Worm (Caenorhabditis elegans) whole organism, midembryonic: ENCODE results near the gene F44G3.7.

Experiments
- T22C8.4 ChIP-seq: fragments of 200-800 bp; sonication (Bioruptor generic); IDR thresholded peaks from 2 replicates; pipeline ENCODE4 v1.3.6; 2022; ENCODE audit warnings: missing genetic modification characterization, missing compliant biosample characterization
- cog-1 ChIP-seq: sonication (generic microtip); optimal IDR thresholded peaks from 2 replicates; lab custom pipeline; 2016; ENCODE audit warnings: missing genetic modification characterization, missing compliant biosample characterization
- flt-1 ChIP-seq: fragments of 200-800 bp; sonication (Bioruptor generic); IDR thresholded peaks from 2 replicates; pipeline ENCODE4 v1.3.6; 2022; ENCODE audit warnings: missing genetic modification characterization, missing compliant biosample characterization
- klf-2 ChIP-seq: fragments of 200-800 bp; sonication (Bioruptor generic); conservative IDR thresholded peaks from 2 replicates; pipeline ENCODE4 v1.3.6; 2022; ENCODE audit warnings: missing genetic modification reagents, missing genetic modification characterization, missing compliant biosample characterization
- med-1 ChIP-seq: sonication (generic microtip); optimal IDR thresholded peaks from 2 replicates; lab custom pipeline; 2017; ENCODE audit warnings: missing genetic modification characterization, mild to moderate bottlenecking, missing compliant biosample characterization, antibody characterized with exemption, missing genetic modification reagents; ENCODE audit not compliant: insufficient read depth
- ref-1 ChIP-seq: fragments of 200-800 bp; sonication (Bioruptor generic); conservative IDR thresholded peaks from 2 replicates; pipeline ENCODE4 v1.3.6; 2022; ENCODE audit warnings: missing genetic modification reagents, missing genetic modification characterization, missing compliant biosample characterization
- tab-1 ChIP-seq: fragments of 200-800 bp; sonication (Bioruptor generic); IDR thresholded peaks from 2 replicates; pipeline ENCODE4 v1.3.6; 2022; ENCODE audit warnings: missing genetic modification characterization, missing compliant biosample characterization
- ztf-23 ChIP-seq: fragments of 200-800 bp; sonication (Bioruptor generic); IDR thresholded peaks from 2 replicates; pipeline ENCODE4 v1.3.6; 2022; ENCODE audit warnings: missing genetic modification reagents, missing genetic modification characterization, missing compliant biosample characterization
- ztf-29 ChIP-seq: fragments of 200-800 bp; sonication (Bioruptor generic); IDR thresholded peaks from 2 replicates; pipeline ENCODE4 v1.3.6; 2022; ENCODE audit warnings: missing genetic modification reagents, missing genetic modification characterization, missing compliant biosample characterization

The F44G3.7 gene

DNA sequence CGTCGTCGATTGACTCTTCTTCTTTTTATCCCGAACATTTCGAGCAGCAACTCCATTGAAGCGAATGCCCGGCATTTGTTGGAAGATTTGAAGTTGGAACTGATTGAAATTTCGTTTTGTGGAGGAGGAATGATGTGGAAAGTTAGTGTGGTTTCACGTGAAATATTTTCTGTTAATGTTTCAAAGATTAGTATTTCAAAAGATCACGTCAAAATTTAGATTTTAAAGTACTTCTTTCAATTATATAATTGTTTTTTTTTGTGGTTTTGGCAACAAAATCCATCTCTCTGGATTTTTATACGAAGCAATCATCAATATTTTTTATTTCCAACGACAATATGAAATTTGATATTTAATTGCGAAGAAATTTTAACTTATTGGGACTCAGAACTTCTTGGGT lies at the start of gene F44G3.7:
Gene F44G3.7 (minus strand): TSS at position 101 of the 400 bp plus-strand sequence.
- TF ChIP-seq ref-1 (no peak), ztf-23 (no peak), med-1 (no peak), flt-1 (GFP tag; lab: Robert Waterston, UW) (no peak)

DNA sequence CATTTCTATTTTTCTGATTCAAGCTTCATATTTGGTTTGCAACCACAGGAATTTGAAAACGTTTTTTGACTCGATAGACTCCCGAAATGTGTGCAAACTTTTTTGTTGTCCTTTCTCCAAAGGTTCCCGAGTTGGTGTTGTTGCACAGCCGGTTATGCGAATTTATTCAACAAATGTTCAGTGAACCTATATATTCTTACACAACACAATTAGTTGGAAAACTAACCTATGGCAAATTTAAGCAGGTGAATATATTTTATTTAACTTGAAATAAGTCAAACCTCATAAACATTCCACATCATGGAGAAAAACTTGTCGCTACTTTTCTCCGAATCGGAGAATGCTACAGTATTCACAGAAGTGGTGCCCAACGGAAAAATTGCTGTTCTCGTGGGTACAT lies 46.4 kb upstream of the F44G3.7 start, which contains the start of gene srz-14:
Gene srz-14 (plus strand): TSS at position 301 of the 400 bp plus-strand sequence.
- TF ChIP-seq med-1 (no peak), ztf-29 (GFP tag; lab: Robert Waterston, UW) (no peak), tab-1 (GFP tag; lab: Robert Waterston, UW) (no peak), cog-1 (tag; lab: Kevin White, UChicago) (no peak), flt-1 (GFP tag; lab: Robert Waterston, UW) (no peak), ref-1 (no peak), ztf-23 (no peak)

DNA sequence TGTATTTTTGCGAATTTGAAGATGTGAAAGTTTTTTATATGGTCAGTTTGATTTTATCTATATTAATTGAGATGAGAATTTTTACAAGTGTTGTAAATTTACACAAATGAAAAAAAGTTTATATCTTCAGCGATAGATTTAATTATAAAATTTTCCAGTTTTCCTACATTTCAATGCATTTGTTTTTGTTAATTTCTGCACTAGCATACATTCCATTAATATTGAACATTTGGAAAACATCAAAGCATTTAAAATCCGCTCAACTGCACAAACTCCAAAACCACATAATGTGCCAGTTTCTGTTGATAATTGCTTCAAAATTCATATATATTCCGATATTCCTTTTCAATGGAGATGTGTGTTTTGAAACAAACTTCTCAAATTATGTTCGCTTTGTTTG lies 46.0 kb upstream of the F44G3.7 start, which contains the start of gene srh-277:
Gene srh-277 (plus strand): TSS at position 301 of the 400 bp plus-strand sequence.
- TF ChIP-seq ztf-23 (no peak), ztf-29 (GFP tag; lab: Robert Waterston, UW) (no peak), cog-1 (tag; lab: Kevin White, UChicago) (no peak), ref-1 (no peak), flt-1 (GFP tag; lab: Robert Waterston, UW) (no peak), klf-2 (no peak), T22C8.4 (no peak), tab-1 (GFP tag; lab: Robert Waterston, UW) (no peak), med-1 (no peak)

DNA sequence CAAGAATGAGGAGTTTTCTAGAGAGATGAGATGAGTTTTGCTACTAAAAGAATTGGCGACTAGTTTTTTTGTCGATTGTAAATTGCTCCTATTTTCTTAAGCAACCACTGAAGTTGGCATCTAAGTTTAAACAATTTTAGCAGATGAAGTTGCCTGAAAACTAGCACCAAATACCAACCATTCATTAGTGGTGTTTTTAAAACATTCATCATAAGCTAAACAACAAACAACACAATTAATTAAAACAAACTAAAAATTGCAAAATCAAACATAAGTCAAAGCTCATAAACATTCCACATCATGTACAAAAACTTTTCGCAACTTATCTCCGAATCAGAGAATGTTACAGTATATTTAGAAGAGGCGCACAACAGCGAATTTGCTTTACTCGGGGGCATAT lies 45.2 kb upstream of the F44G3.7 start, which contains the start of gene srz-13:
Gene srz-13 (plus strand): TSS at position 301 of the 400 bp plus-strand sequence.
- no peak for TF ChIP-seq ref-1
- TF ChIP-seq ztf-29 (GFP tag; lab: Robert Waterston, UW), result no peak
- no peak for TF ChIP-seq cog-1 (tag; lab: Kevin White, UChicago)
- TF ChIP-seq med-1, result no peak
- TF ChIP-seq tab-1 (GFP tag; lab: Robert Waterston, UW), result no peak
- TF ChIP-seq klf-2, result no peak

DNA sequence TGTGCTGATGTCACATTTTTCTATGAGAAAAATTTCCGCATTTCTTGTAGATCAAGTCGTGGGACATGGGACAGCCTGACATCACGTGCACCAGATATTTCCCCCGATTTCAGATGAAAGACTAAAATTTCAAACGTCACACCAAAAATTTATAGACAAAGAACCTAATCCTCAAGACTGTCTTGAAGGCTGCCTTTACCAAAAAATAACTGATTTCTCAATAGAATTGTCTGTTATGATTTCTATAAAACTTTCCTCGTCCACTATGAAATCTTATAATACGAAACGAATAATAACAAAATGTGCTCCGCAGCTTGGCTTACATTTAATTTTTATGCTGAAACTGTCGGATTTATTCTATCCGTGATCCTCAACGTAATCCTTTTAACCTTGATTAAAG lies 43.4 kb upstream of the F44G3.7 start, which contains the start of gene str-106:
Gene str-106 (plus strand): TSS at position 301 of the 400 bp plus-strand sequence.
- TF ChIP-seq ztf-29 (GFP tag; lab: Robert Waterston, UW), result no peak
- no peak for TF ChIP-seq cog-1 (tag; lab: Kevin White, UChicago)
- TF ChIP-seq ztf-23, result no peak
- no peak for TF ChIP-seq ref-1
- TF ChIP-seq tab-1 (GFP tag; lab: Robert Waterston, UW), result no peak
- no peak for TF ChIP-seq med-1

DNA sequence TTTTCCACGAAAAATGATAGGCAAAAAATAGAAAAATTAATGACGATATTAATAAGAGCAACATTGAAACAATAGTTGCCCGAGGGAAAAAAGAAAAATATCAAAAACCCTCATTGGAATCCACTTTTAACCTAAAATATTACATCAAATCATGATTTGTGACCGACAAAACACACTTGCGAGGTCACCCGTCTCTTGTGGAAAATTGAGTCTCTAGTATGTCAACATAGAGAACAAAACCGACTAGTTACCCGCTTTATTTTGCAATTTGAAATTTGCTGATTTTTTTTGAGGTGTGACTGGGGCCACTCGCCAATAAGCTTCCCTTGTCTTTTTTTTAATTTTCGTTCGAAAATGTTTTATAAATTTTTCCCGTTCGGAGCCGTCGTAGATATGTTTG lies 38.8 kb upstream of the F44G3.7 start, which contains the start of gene cyp-33D1:
Gene cyp-33D1 (minus strand): TSS at position 101 of the 400 bp plus-strand sequence.
- TF ChIP-seq klf-2, result no peak
- no peak for TF ChIP-seq ztf-29 (GFP tag; lab: Robert Waterston, UW)
- no peak for TF ChIP-seq T22C8.4
- no peak for TF ChIP-seq med-1
- no peak for TF ChIP-seq tab-1 (GFP tag; lab: Robert Waterston, UW)
- TF ChIP-seq flt-1 (GFP tag; lab: Robert Waterston, UW), result no peak
- TF ChIP-seq ref-1, result no peak
- no peak for TF ChIP-seq ztf-23
- TF ChIP-seq cog-1 (tag; lab: Kevin White, UChicago), result no peak

DNA sequence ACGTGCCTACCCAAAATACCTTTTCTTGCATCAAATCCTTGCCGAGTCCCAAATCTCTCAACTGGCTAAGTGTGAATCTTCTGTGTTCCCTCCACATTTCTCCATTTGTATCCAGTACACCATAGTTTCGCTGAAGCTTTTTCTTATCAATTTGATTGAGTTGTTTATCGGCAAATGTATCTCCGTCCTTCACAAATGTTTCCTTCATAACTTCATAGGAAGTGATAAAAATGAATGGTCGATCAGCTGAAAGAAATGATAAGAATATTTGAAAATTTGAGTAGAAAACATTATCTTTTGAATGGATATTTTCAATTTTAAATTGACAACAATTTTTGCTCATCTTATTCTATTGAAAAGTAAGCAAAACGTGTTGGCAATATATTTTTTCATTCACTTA lies 38.3 kb upstream of the F44G3.7 start:
- TF ChIP-seq med-1 (no peak), tab-1 (GFP tag; lab: Robert Waterston, UW) (no peak), flt-1 (GFP tag; lab: Robert Waterston, UW) (no peak), klf-2 (no peak), ztf-29 (GFP tag; lab: Robert Waterston, UW) (no peak), cog-1 (tag; lab: Kevin White, UChicago) (no peak), ztf-23 (no peak), ref-1 (no peak), T22C8.4 (no peak)

DNA sequence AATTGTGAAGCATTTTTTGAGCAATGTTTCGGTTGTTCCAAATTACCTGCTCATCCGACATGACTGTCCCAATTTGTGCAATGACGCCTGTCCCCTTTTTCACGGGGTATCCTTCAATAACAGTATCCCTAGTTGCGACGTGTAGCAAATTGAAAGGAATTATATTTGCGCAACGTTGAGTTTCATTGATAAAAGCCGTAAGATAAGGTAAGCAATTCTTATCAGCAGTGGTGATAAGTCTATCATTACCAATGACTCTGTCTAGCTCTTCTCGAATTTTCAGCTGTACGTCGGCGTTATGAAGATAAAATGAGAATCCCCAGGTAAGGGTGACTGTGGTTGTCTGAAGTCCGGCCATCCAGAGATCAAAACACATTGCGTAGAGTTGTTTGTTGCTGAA lies 37.2 kb upstream of the F44G3.7 start:
- TF ChIP-seq klf-2 (no peak), ztf-23 (no peak)

DNA sequence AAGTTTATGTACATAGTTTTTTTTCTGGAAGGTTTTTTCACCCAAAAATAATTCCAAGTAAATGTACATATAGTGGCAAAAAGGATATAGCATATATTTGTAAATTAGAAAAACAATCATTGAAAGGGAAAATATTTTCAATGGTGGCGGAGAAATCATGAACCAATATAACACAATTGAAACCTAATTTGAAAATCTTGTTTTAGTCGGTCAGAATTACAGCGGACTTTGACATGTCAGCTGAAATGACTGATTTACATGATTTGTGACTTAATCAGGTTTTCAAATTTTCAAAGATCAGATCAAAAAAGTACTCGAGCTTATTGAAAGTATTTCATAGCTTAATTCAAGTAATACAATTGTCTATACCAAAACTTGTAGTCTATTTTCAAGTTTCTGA lies 34.8 kb upstream of the F44G3.7 start, which contains the start of gene K05D4.9:
Gene K05D4.9 (minus strand): TSS at position 101 of the 400 bp plus-strand sequence.
- TF ChIP-seq T22C8.4 (no peak), klf-2 (no peak), ztf-29 (GFP tag; lab: Robert Waterston, UW) (no peak), flt-1 (GFP tag; lab: Robert Waterston, UW) (no peak), med-1 (no peak), tab-1 (GFP tag; lab: Robert Waterston, UW) (no peak), ztf-23 (no peak), cog-1 (tag; lab: Kevin White, UChicago) (no peak), ref-1 (no peak)

DNA sequence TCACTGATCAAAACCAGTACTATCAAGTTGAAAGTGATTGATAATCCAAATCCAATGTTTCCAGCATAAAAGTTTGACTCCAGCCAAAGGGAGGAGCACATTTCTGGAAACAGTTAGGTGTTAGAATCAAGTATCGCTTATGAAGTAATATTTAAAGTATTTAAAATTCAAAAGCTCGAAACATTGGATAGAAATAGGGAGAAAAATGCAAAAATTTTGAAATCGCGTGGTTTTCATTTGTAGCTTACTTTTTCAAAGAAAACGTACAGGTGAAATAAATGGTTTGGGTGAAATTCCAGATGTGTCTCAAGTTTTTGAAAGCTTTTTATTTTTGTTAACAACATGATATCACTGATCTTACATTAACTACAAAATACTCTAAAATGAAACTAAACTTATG lies 32.1 kb upstream of the F44G3.7 start, which contains the start of gene str-111:
Gene str-111 (minus strand): TSS at position 101 of the 400 bp plus-strand sequence.
- TF ChIP-seq T22C8.4 (no peak), klf-2 (no peak), ztf-23 (no peak), cog-1 (tag; lab: Kevin White, UChicago) (no peak), ref-1 (no peak), med-1 (no peak), tab-1 (GFP tag; lab: Robert Waterston, UW) (no peak), ztf-29 (GFP tag; lab: Robert Waterston, UW) (no peak), flt-1 (GFP tag; lab: Robert Waterston, UW) (no peak)

DNA sequence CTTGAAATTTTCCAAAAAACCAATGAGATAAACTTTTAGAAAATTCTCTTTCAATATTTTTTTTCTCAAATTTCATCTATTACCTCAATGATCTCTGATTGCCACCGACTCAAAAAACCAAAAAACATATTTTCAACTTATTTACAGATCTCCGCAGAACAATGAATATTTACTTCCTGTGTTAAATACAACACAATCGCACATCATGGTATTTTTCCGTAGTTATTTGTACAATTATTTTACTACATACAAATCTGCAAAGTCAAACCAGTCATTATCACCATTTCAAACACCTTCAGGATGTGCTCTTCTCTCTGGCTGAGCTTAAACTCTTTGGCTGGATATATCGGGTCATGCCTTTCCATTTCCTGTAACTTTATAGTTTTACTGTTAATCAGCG lies 29.0 kb upstream of the F44G3.7 start, which contains the start of gene str-108:
Gene str-108 (plus strand): TSS at position 301 of the 400 bp plus-strand sequence.
- no peak for TF ChIP-seq ztf-23
- TF ChIP-seq ref-1, result no peak
- no peak for TF ChIP-seq med-1
- TF ChIP-seq klf-2, result no peak
- TF ChIP-seq flt-1 (GFP tag; lab: Robert Waterston, UW), result no peak
- TF ChIP-seq cog-1 (tag; lab: Kevin White, UChicago), result no peak
- no peak for TF ChIP-seq T22C8.4
- no peak for TF ChIP-seq tab-1 (GFP tag; lab: Robert Waterston, UW)
- TF ChIP-seq ztf-29 (GFP tag; lab: Robert Waterston, UW), result no peak
